Worm (Caenorhabditis elegans): Measurements from ENCODE around the gene Y42G9A.1.

Y42G9A.1 gene

ce11 chrIII:6170038-6170437 is 20.3 kb downstream of the Y42G9A.1 start (continued):
- no peak for TF ChIP-seq zag-1 (tag; optimal IDR thresholded peaks at IDR 0.05)
- no peak for TF ChIP-seq Y5F2A.4 (GFP tag; optimal IDR thresholded peaks at IDR 0.05)
- TF ChIP-seq Y75B8A.6 (GFP tag; IDR thresholded peaks at IDR 0.05): no peak
- no peak for TF ChIP-seq daf-8 (GFP tag; IDR thresholded peaks at IDR 0.05)
- TF ChIP-seq daf-12 (tag; optimal IDR thresholded peaks at IDR 0.05): no peak
- TF ChIP-seq egl-27 (tag; optimal IDR thresholded peaks at IDR 0.05): no peak
- TF ChIP-seq nhr-48 (tag; optimal IDR thresholded peaks at IDR 0.05): peak; percentile 22
- no peak for TF ChIP-seq F10B5.3 (tag; optimal IDR thresholded peaks at IDR 0.05)

DNA sequence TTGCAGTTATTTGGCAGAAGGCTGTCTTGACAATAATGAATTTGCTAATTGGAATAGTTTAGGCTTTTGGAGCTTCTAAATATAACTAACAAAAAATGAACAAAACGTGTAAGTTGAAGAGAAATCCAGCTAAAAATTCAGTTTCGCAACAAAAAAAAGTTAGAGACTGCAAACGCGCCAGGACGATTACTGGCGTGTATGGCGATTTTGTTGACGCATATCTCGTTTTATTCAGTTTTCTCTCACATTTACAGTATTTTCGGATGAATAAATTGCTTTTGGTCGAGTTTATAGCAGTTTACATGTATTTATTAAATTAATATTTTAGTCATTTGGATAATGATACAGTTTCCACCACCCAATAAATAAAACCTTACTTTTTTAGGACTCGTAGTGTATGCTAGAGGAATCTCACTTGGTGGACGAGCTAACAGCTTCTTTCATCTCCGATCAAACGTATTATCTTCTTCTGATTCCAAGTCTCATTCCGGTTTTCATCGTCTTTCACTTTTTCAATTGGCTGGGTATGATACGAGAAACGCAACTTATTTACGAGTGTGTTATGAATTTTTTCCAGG is 23.3 kb downstream of the Y42G9A.1 start, which contains the start of the genes abcf-3 and F42A10.5:
TSS of gene abcf-3 (plus strand) at position 384 of the 578 bp plus-strand sequence.
TSS of gene F42A10.5 (minus strand) at position 458 of the 578 bp plus-strand sequence.
- no peak for TF ChIP-seq tag-97 (GFP tag; IDR thresholded peaks at IDR 0.05)
- peak; percentile 72 for TF ChIP-seq nhr-77 (tag; optimal IDR thresholded peaks at IDR 0.05)
- TF ChIP-seq ztf-11 (tag; optimal IDR thresholded peaks at IDR 0.05): no peak
- TF ChIP-seq jun-1 (tag; optimal IDR thresholded peaks at IDR 0.05): no peak
- TF ChIP-seq hif-1 (tag; optimal IDR thresholded peaks at IDR 0.05): peak in 1 of 2 experiments; percentile 65
- no peak for TF ChIP-seq mdl-1 (tag; optimal IDR thresholded peaks at IDR 0.05)
- TF ChIP-seq T26A8.4 (GFP tag; IDR thresholded peaks at IDR 0.05): peak; percentile 29; the same call in 1 of the 2 replicates
- TF ChIP-seq ZK546.5 (tag; optimal IDR thresholded peaks at IDR 0.05): no peak
- peak; percentile 63 for TF ChIP-seq T20F7.1 (GFP tag; optimal IDR thresholded peaks at IDR 0.05)
- no peak for TF ChIP-seq D1046.2 (GFP tag; IDR thresholded peaks at IDR 0.05)
- peak in 1 of 2 experiments; percentile 80 for TF ChIP-seq unc-62 (GFP tag; optimal IDR thresholded peaks at IDR 0.05 in 1 of 2)
- TF ChIP-seq unc-62 (tag; optimal IDR thresholded peaks at IDR 0.05): no peak
- no peak for TF ChIP-seq egl-43 (GFP tag; IDR thresholded peaks at IDR 0.05)
- TF ChIP-seq spr-3 (GFP tag; optimal IDR thresholded peaks at IDR 0.05): no peak
- TF ChIP-seq lin-1 (GFP tag; IDR thresholded peaks at IDR 0.05): no peak
- TF ChIP-seq lim-7 (GFP tag; IDR thresholded peaks at IDR 0.05): no peak
- no peak for TF ChIP-seq ceh-32 (tag; optimal IDR thresholded peaks at IDR 0.05; ENCODE audit: poor library complexity)
- TF ChIP-seq nhr-111 (GFP tag; optimal IDR thresholded peaks at IDR 0.05): no peak
- no peak for TF ChIP-seq tra-1 (GFP tag; IDR thresholded peaks at IDR 0.05)
- no peak for TF ChIP-seq attf-4 (tag; optimal IDR thresholded peaks at IDR 0.05)
- TF ChIP-seq arid-1 (GFP tag; conservative IDR thresholded peaks at IDR 0.05): no peak
- TF ChIP-seq madf-5 (GFP tag; IDR thresholded peaks at IDR 0.05): no peak
- peak; percentile 79 for TF ChIP-seq mes-2 (tag; optimal IDR thresholded peaks at IDR 0.05; ENCODE audit: poor library complexity, severe bottlenecking)
- TF ChIP-seq skn-1 (tag; optimal IDR thresholded peaks at IDR 0.05): no peak
- no peak for TF ChIP-seq mdt-29 (GFP tag; IDR thresholded peaks at IDR 0.05)
- TF ChIP-seq nhr-25 (tag; optimal IDR thresholded peaks at IDR 0.05; ENCODE audit: borderline replicate concordance, insufficient read depth): no peak
- TF ChIP-seq cey-2 (tag; optimal IDR thresholded peaks at IDR 0.05; ENCODE audit: borderline replicate concordance, insufficient read depth): no peak
- TF ChIP-seq fkh-10 (GFP tag; optimal IDR thresholded peaks at IDR 0.05): no peak
- peak; percentile 36 for TF ChIP-seq F37D6.2 (tag; optimal IDR thresholded peaks at IDR 0.05)
- TF ChIP-seq lir-3 (tag; optimal IDR thresholded peaks at IDR 0.05): no peak
- no peak; the same call in 1 of the 2 replicates for TF ChIP-seq lin-38 (GFP tag; IDR thresholded peaks at IDR 0.05)
- no peak for TF ChIP-seq aly-2 (tag; optimal IDR thresholded peaks at IDR 0.05)
- TF ChIP-seq aha-1 (tag): no peak
- TF ChIP-seq nhr-102 (tag; optimal IDR thresholded peaks at IDR 0.05): peak; percentile 15
- TF ChIP-seq Y75B8A.6 (GFP tag; IDR thresholded peaks at IDR 0.05): no peak
- peak; percentile 37 for TF ChIP-seq hlh-30 (tag; optimal IDR thresholded peaks at IDR 0.05; ENCODE audit: insufficient read depth)
- no peak for TF ChIP-seq lin-39 (tag; optimal IDR thresholded peaks at IDR 0.05)
- no peak for TF ChIP-seq zfp-2 (tag; optimal IDR thresholded peaks at IDR 0.05)
- TF ChIP-seq set-16 (GFP tag; IDR thresholded peaks at IDR 0.05): no peak
- no peak for TF ChIP-seq nhr-10 (tag; optimal IDR thresholded peaks at IDR 0.05)
- TF ChIP-seq nhr-41 (GFP tag; IDR thresholded peaks at IDR 0.05): no peak
- peak; percentile 5 for TF ChIP-seq duxl-1 (tag; optimal IDR thresholded peaks at IDR 0.05; ENCODE audit: poor library complexity)

All from whole organism, L4 larva.